Worm (Caenorhabditis elegans) whole organism, young adult: ENCODE data around the gene R05A10.7.

Source experiments
- T07F8.4 ChIP-seq: sonication (generic microtip); optimal IDR thresholded peaks from 2 replicates; lab custom pipeline; 2016; ENCODE audit warnings: mild to moderate bottlenecking, missing genetic modification characterization, moderate library complexity, missing compliant biosample characterization
- bed-1 ChIP-seq: fragments of 200-800 bp; sonication (Bioruptor generic); IDR thresholded peaks from 2 replicates; pipeline ENCODE4 v1.3.6; 2022; ENCODE audit warnings: missing genetic modification reagents, missing genetic modification characterization, missing compliant biosample characterization

ce11 chrIV:14127805-14128610 is 34.7 kb downstream of the R05A10.7 start, which contains the start of gene H12I19.115:
- no peak for TF ChIP-seq T07F8.4
- no peak for TF ChIP-seq bed-1 (GFP tag; lab: Robert Waterston, UW)
